Fruit fly (Drosophila melanogaster): ENCODE results near the gene RpS15Aa.

The RpS15Aa gene

dm6 chrX:13300835-13301502, 36.5 kb downstream of the RpS15Aa start (continued):
- TF ChIP-seq Hr39 (GFP tag; optimal IDR thresholded peaks at IDR 0.05) = no peak
- TF ChIP-seq Eip78C (GFP tag) = peak; percentile 50
- no peak for TF ChIP-seq pdm3 (GFP tag; optimal IDR thresholded peaks at IDR 0.05)
- no peak for TF ChIP-seq Sox102F (GFP tag; optimal IDR thresholded peaks at IDR 0.05)
- no peak for TF ChIP-seq Met (GFP tag; optimal IDR thresholded peaks at IDR 0.05)
- TF ChIP-seq CG8119 (GFP tag; IDR thresholded peaks at IDR 0.05) = no peak
- no peak for TF ChIP-seq net (GFP tag; optimal IDR thresholded peaks at IDR 0.05)
- TF ChIP-seq svp (GFP tag) = peak; percentile 61
- peak in 1 of 2 experiments; percentile 19 for TF ChIP-seq ss (GFP tag; optimal IDR thresholded peaks at IDR 0.05)
- no peak for TF ChIP-seq salr (GFP tag; optimal IDR thresholded peaks at IDR 0.05)
- TF ChIP-seq CG1621 (tag; optimal IDR thresholded peaks at IDR 0.05) = no peak

- TF ChIP-seq CG6854 (GFP tag; optimal IDR thresholded peaks at IDR 0.05) = no peak
- TF ChIP-seq CG10669 (GFP tag; optimal IDR thresholded peaks at IDR 0.05) = no peak
- peak; percentile 33 for TF ChIP-seq cyc (GFP tag; optimal IDR thresholded peaks at IDR 0.05)
- TF ChIP-seq vri (GFP tag; optimal IDR thresholded peaks at IDR 0.05) = no peak
- TF ChIP-seq CG31627 (GFP tag; optimal IDR thresholded peaks at IDR 0.05) = peak; percentile 5
- peak; percentile 24 for TF ChIP-seq esn (GFP tag; optimal IDR thresholded peaks at IDR 0.05)
- peak; percentile 55 for TF ChIP-seq CG1621 (tag; optimal IDR thresholded peaks at IDR 0.05)
- TF ChIP-seq CG8632 (GFP tag; optimal IDR thresholded peaks at IDR 0.05) = no peak
- TF ChIP-seq Gug (GFP tag; IDR thresholded peaks at IDR 0.05) = no peak
- TF ChIP-seq Eip78C (GFP tag) = peak; percentile 51
- peak; percentile 44; the same call in 2 of the 3 replicates for TF ChIP-seq eg (GFP tag; IDR thresholded peaks at IDR 0.05)
- TF ChIP-seq Sox102F (GFP tag; optimal IDR thresholded peaks at IDR 0.05) = no peak
- no peak for TF ChIP-seq Hr39 (GFP tag; optimal IDR thresholded peaks at IDR 0.05)
- no peak for TF ChIP-seq Lpt (GFP tag; optimal IDR thresholded peaks at IDR 0.05)
- TF ChIP-seq CG6792 (GFP tag; optimal IDR thresholded peaks at IDR 0.05) = peak; percentile 12
- no peak for TF ChIP-seq OdsH (GFP tag; optimal IDR thresholded peaks at IDR 0.05)
- TF ChIP-seq Hr4 (GFP tag; optimal IDR thresholded peaks at IDR 0.05) = no peak
- peak; percentile 15 for TF ChIP-seq Ets96B (tag; optimal IDR thresholded peaks at IDR 0.05)
- no peak for TF ChIP-seq CG15336 (GFP tag; IDR thresholded peaks at IDR 0.05)
- peak; percentile 42; the same call in 1 of the 3 replicates for TF ChIP-seq CG6163 (GFP tag; IDR thresholded peaks at IDR 0.05)
- no peak for TF ChIP-seq CG4318 (GFP tag; optimal IDR thresholded peaks at IDR 0.05)
- peak; percentile 33 for TF ChIP-seq CG3032 (tag; optimal IDR thresholded peaks at IDR 0.05)
- TF ChIP-seq salr (GFP tag; optimal IDR thresholded peaks at IDR 0.05) = no peak
- peak; percentile 38 for TF ChIP-seq CG3919 (GFP tag; optimal IDR thresholded peaks at IDR 0.05)
- no peak for TF ChIP-seq Met (GFP tag; optimal IDR thresholded peaks at IDR 0.05)
Observed at dm6 chrX:13296405-13297183, 40.9 kb downstream of the RpS15Aa start, which contains the start of gene CG1622. CG1622 (plus strand) TSS chrX:13297082.

dm6 chrX:13287854-13288376, 49.6 kb downstream of the RpS15Aa start, which contains the start of gene Remo:
Remo (plus strand) TSS chrX:13288051.
- TF ChIP-seq Eip78C (GFP tag) (peak; percentile 32), CG15336 (GFP tag; IDR thresholded peaks at IDR 0.05) (peak; percentile 42), dac (GFP tag; optimal IDR thresholded peaks at IDR 0.05) (no peak), Eip75B (GFP tag; optimal IDR thresholded peaks at IDR 0.05) (no peak), CG6276 (GFP tag; optimal IDR thresholded peaks at IDR 0.05) (no peak), lz (GFP tag; optimal IDR thresholded peaks at IDR 0.05) (no peak), esn (GFP tag; optimal IDR thresholded peaks at IDR 0.05) (peak; percentile 17), CG6854 (GFP tag; optimal IDR thresholded peaks at IDR 0.05) (peak; percentile 26), svp (GFP tag) (peak; percentile 59), fd85E (GFP tag; optimal IDR thresholded peaks at IDR 0.05) (no peak), CG1621 (tag; optimal IDR thresholded peaks at IDR 0.05) (no peak)
